Fruit fly (Drosophila melanogaster): ENCODE data around the gene CG4836.

The CG4836 gene

DNA sequence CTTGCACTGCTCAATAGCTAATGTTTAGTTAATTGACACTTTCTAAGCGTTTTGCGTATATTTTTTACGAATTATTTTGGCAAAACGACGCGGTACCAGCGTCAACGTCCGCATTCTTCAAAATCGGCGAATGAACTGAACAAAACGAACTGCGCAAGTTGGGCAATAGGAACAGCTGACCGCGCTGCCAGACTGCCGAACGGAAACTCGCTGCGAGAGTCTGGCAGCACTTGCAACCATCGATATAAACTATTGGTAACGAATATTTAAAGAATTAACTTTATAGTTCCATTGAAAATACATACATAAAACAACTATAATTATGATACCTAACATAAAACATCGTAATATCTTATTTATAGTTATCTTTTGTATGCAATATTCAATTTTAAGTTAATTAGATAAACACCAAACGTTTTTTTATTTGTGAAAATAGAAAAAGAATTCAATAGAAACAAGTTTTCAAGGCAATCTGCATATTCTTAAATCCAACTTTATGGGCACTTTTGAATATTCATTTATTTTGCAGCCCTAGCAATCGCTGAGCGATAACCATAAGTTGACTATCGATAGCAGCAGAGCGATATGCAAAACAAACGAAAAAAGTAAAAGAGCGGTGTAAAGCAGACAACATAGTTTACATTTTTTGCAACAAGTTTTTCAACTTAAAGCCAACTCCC, 5.2 kb upstream of the CG4836 start, which contains the start of the genes Hs6st and MED25 (continued):
- TF ChIP-seq CG10147 (GFP tag; optimal IDR thresholded peaks at IDR 0.05) (no peak), CG9727 (GFP tag; optimal IDR thresholded peaks at IDR 0.05) (peak; percentile 54), CG4328 (GFP tag; optimal IDR thresholded peaks at IDR 0.05) (peak; percentile 48), btn (GFP tag; optimal IDR thresholded peaks at IDR 0.05) (no peak), dmrt11E (tag; optimal IDR thresholded peaks at IDR 0.05) (peak; percentile 5), mam (GFP tag; optimal IDR thresholded peaks at IDR 0.05) (no peak), CG15601 (tag; optimal IDR thresholded peaks at IDR 0.05) (peak; percentile 47), CoRest (tag; optimal IDR thresholded peaks at IDR 0.05) (peak; percentile 49), CG6689 (GFP tag; IDR thresholded peaks at IDR 0.05) (no peak), CG16779 (GFP tag; IDR thresholded peaks at IDR 0.05) (no peak), CG30020 (tag; optimal IDR thresholded peaks at IDR 0.05) (peak; percentile 40), Aef1 (GFP tag; IDR thresholded peaks at IDR 0.05) (no peak), knrl (GFP tag; IDR thresholded peaks at IDR 0.05; ENCODE audit: partially characterized antibody) (peak; percentile 79), CG10959 (GFP tag; IDR thresholded peaks at IDR 0.05) (peak; percentile 29; the same call in 1 of the 2 replicates), inv (GFP tag; IDR thresholded peaks at IDR 0.05; ENCODE audit: partially characterized antibody) (peak; percentile 71), zfh2 (GFP tag; optimal IDR thresholded peaks at IDR 0.05) (no peak), row (GFP tag; IDR thresholded peaks at IDR 0.05) (peak; percentile 55), Meics (GFP tag; optimal IDR thresholded peaks at IDR 0.05) (peak; percentile 74), slp2 (GFP tag; optimal IDR thresholded peaks at IDR 0.05) (no peak), CG30431 (GFP tag; optimal IDR thresholded peaks at IDR 0.05) (no peak), CG34422 (GFP tag; IDR thresholded peaks at IDR 0.05) (peak; percentile 84; the same call in 1 of the 3 replicates), CG11695 (GFP tag; IDR thresholded peaks at IDR 0.05) (no peak), HHEX (GFP tag; optimal IDR thresholded peaks at IDR 0.05) (peak; percentile 34), Hsf (GFP tag; optimal IDR thresholded peaks at IDR 0.05) (peak; percentile 9), CG7372 (GFP tag; IDR thresholded peaks at IDR 0.05) (0 out of 2 replicates have a peak, but pooled peaks have one; percentile 5), CTCF (GFP tag; optimal IDR thresholded peaks at IDR 0.05) (no peak), CG4617 (GFP tag; optimal IDR thresholded peaks at IDR 0.05; ENCODE audit: borderline replicate concordance) (peak; percentile 25), CG6683 (GFP tag; optimal IDR thresholded peaks at IDR 0.05) (peak; percentile 35), CG1647 (GFP tag; optimal IDR thresholded peaks at IDR 0.05) (peak; percentile 41), CG1792 (GFP tag; optimal IDR thresholded peaks at IDR 0.05) (peak; percentile 28), gem (tag; optimal IDR thresholded peaks at IDR 0.05) (no peak), HLH4C (GFP tag; IDR thresholded peaks at IDR 0.05; ENCODE audit: partially characterized antibody) (peak; percentile 78), dati (GFP tag; IDR thresholded peaks at IDR 0.05) (no peak), zen2 (GFP tag; IDR thresholded peaks at IDR 0.05; ENCODE audit: partially characterized antibody) (peak; percentile 72), NFAT (GFP tag; IDR thresholded peaks at IDR 0.05) (no peak), vnd (GFP tag; IDR thresholded peaks at IDR 0.05; ENCODE audit: partially characterized antibody) (peak; percentile 65), CG11085 (GFP tag; IDR thresholded peaks at IDR 0.05) (peak; percentile 32; the same call in 1 of the 2 replicates), CG4707 (GFP tag; optimal IDR thresholded peaks at IDR 0.05) (no peak), CG14014 (GFP tag; IDR thresholded peaks at IDR 0.05) (peak; percentile 40; the same call in 1 of the 2 replicates), stwl (tag; optimal IDR thresholded peaks at IDR 0.05) (peak; percentile 60), sqz (GFP tag; optimal IDR thresholded peaks at IDR 0.05) (no peak), trem (tag; optimal IDR thresholded peaks at IDR 0.05) (peak; percentile 24), nerfin-2 (GFP tag; IDR thresholded peaks at IDR 0.05; ENCODE audit: partially characterized antibody) (peak; percentile 62; the same call in 1 of the 2 replicates), prd (optimal IDR thresholded peaks at IDR 0.05) (no peak), prd (GFP tag; IDR thresholded peaks at IDR 0.05) (peak; percentile 32; the same call in 1 of the 3 replicates), tin (GFP tag; optimal IDR thresholded peaks at IDR 0.05) (peak; percentile 74), psq (GFP tag; optimal IDR thresholded peaks at IDR 0.05) (peak; percentile 97), CG17186 (GFP tag; optimal IDR thresholded peaks at IDR 0.05) (peak; percentile 84), eyg (GFP tag; optimal IDR thresholded peaks at IDR 0.05) (no peak), CG7271 (tag; optimal IDR thresholded peaks at IDR 0.05) (no peak)
